Worm (Caenorhabditis elegans): Measurements from ENCODE around the gene srv-15.

The srv-15 gene

ce11 chrIV:15951640-15952039 lies 45.3 kb downstream of the srv-15 start, which contains the start of gene Y105C5B.15:
TSS of gene Y105C5B.15 (plus strand) at chrIV:15951936.
- TF ChIP-seq dao-5 (tag; optimal IDR thresholded peaks at IDR 0.05) (no peak), W03F9.2 (tag; optimal IDR thresholded peaks at IDR 0.05) (no peak), him-1 (tag; optimal IDR thresholded peaks at IDR 0.05) (no peak)

ce11 chrIV:15953689-15954088 lies 47.3 kb downstream of the srv-15 start:
- TF ChIP-seq him-1 (tag; optimal IDR thresholded peaks at IDR 0.05) (no peak), dao-5 (tag; optimal IDR thresholded peaks at IDR 0.05) (no peak)

- no peak for TF ChIP-seq dao-5 (tag; optimal IDR thresholded peaks at IDR 0.05)
- no peak for TF ChIP-seq him-1 (tag; optimal IDR thresholded peaks at IDR 0.05)
- no peak for TF ChIP-seq W03F9.2 (tag; optimal IDR thresholded peaks at IDR 0.05)
These were observed 49.0 kb downstream of the srv-15 start for ce11 chrIV:15955349-15955748.

Data from whole organism, L4/young adult.